Worm (Caenorhabditis elegans) whole organism, L1 larva: Measurements from ENCODE around the gene ceh-57.

Experiments used
- C16A3.4 ChIP-seq: fragments of 150-350 bp; optimal IDR thresholded peaks from 2 replicates; lab custom pipeline; 2014; ENCODE audit warnings: missing biosample characterization, missing genetic modification characterization
- C34B4.2 ChIP-seq: sonication (generic microtip); optimal IDR thresholded peaks from 2 replicates; lab custom pipeline; 2017; ENCODE audit warnings: mild to moderate bottlenecking, missing genetic modification characterization, missing compliant biosample characterization
- F16B12.6 ChIP-seq: fragments of 150-350 bp; optimal IDR thresholded peaks from 2 replicates; lab custom pipeline; 2014; ENCODE audit warnings: missing biosample characterization, missing genetic modification characterization
- aly-2 ChIP-seq: fragments of 150-350 bp; optimal IDR thresholded peaks from 2 replicates; lab custom pipeline; 2014; ENCODE audit warnings: missing biosample characterization, missing genetic modification characterization
- ama-1 ChIP-seq: fragments of 150-350 bp; optimal IDR thresholded peaks from 2 replicates; lab custom pipeline; 2014
- blmp-1 ChIP-seq: fragments of 150-350 bp; optimal IDR thresholded peaks from 2 replicates; lab custom pipeline; 2014; ENCODE audit warnings: missing biosample characterization, missing genetic modification characterization
- ceh-63 ChIP-seq: fragments of 200-800 bp; sonication (Bioruptor generic); optimal IDR thresholded peaks from 2 replicates; lab custom pipeline; 2018; ENCODE audit warnings: mild to moderate bottlenecking, missing genetic modification characterization, missing compliant biosample characterization
- ceh-8 ChIP-seq: fragments of 200-800 bp; sonication (Bioruptor generic); optimal IDR thresholded peaks from 2 replicates; lab custom pipeline; 2018; ENCODE audit warnings: mild to moderate bottlenecking, missing genetic modification characterization, moderate library complexity, missing compliant biosample characterization
- ces-1 ChIP-seq: fragments of 150-350 bp; optimal IDR thresholded peaks from 2 replicates; lab custom pipeline; 2014; ENCODE audit warnings: missing biosample characterization, missing genetic modification reagents, missing genetic modification characterization
- dsc-1 ChIP-seq: sonication (generic microtip); optimal IDR thresholded peaks from 2 replicates; lab custom pipeline; 2016; ENCODE audit warnings: mild to moderate bottlenecking, missing genetic modification characterization, missing compliant biosample characterization
- efl-1 ChIP-seq, 4 experiments: fragments of 150-350 bp; optimal IDR thresholded peaks in 3 of 4; peaks in 1 of 4; 1 replicate in 1 of 4; 2 replicates in 3 of 4; lab custom pipeline; 2014; ENCODE audit warnings: missing biosample characterization in 2 of 4, missing genetic modification characterization in 2 of 4, missing genetic modification reagents in 2 of 4
- efl-3 ChIP-seq: fragments of 200-800 bp; sonication (Bioruptor generic); optimal IDR thresholded peaks from 2 replicates; lab custom pipeline; 2018; ENCODE audit warnings: mild to moderate bottlenecking, missing genetic modification characterization, missing compliant biosample characterization
- egl-13 ChIP-seq: sonication (generic microtip); optimal IDR thresholded peaks from 2 replicates; lab custom pipeline; 2016; ENCODE audit warnings: missing genotype, missing genetic modification reagents, missing genetic modification characterization, missing compliant biosample characterization
- egl-27 ChIP-seq, 2 experiments: fragments of 150-350 bp in 1 of 2; sonication (generic microtip); optimal IDR thresholded peaks; 3 replicates each; lab custom pipeline; 2017 to 2018; ENCODE audit warnings: missing biosample characterization in 2 of 2, missing genetic modification characterization in 2 of 2, missing genetic modification reagents in 2 of 2
- elt-2 ChIP-seq: sonication (generic microtip); optimal IDR thresholded peaks from 2 replicates; lab custom pipeline; 2016; ENCODE audit warnings: missing genetic modification characterization, mild to moderate bottlenecking, inconsistent platforms, missing compliant biosample characterization, missing genetic modification reagents
- elt-3 ChIP-seq, 6 experiments: fragments of 150-350 bp in 1 of 6; sonication (generic microtip); optimal IDR thresholded peaks; 2 replicates each; lab custom pipeline; 2017 to 2018; ENCODE audit warnings: missing biosample characterization in 6 of 6, missing genetic modification characterization in 6 of 6, inconsistent platforms in 1 of 6
- fkh-8 ChIP-seq: sonication (generic microtip); optimal IDR thresholded peaks from 2 replicates; lab custom pipeline; 2016; ENCODE audit warnings: mild to moderate bottlenecking, missing genetic modification characterization, missing compliant biosample characterization
- fos-1 ChIP-seq: fragments of 150-350 bp; optimal IDR thresholded peaks from 2 replicates; lab custom pipeline; 2014; ENCODE audit warnings: missing biosample characterization, missing genetic modification characterization
- hlh-4 ChIP-seq: sonication (generic microtip); optimal IDR thresholded peaks from 2 replicates; lab custom pipeline; 2016; ENCODE audit warnings: mild to moderate bottlenecking, missing genetic modification characterization, missing compliant biosample characterization
- hpl-2 ChIP-seq: fragments of 150-350 bp; optimal IDR thresholded peaks from 2 replicates; lab custom pipeline; 2014; ENCODE audit warnings: missing biosample characterization, missing genetic modification reagents, missing genetic modification characterization
- irx-1 ChIP-seq: sonication (generic microtip); optimal IDR thresholded peaks from 2 replicates; lab custom pipeline; 2016; ENCODE audit warnings: missing genetic modification characterization, missing compliant biosample characterization
- isw-1 ChIP-seq: fragments of 200-800 bp; sonication (Bioruptor generic); IDR thresholded peaks from 2 replicates; pipeline ENCODE4 v1.3.6; 2022; ENCODE audit warnings: missing genetic modification characterization, missing compliant biosample characterization
- lin-13 ChIP-seq: fragments of 150-350 bp; optimal IDR thresholded peaks from 2 replicates; lab custom pipeline; 2014; ENCODE audit warnings: missing biosample characterization, missing genetic modification reagents, missing genetic modification characterization
- lin-14 ChIP-seq: fragments of 200-800 bp; sonication (Bioruptor generic); optimal IDR thresholded peaks from 2 replicates; lab custom pipeline; 2018; ENCODE audit warnings: mild to moderate bottlenecking, missing genetic modification characterization, moderate library complexity, missing compliant biosample characterization
- mab-9 ChIP-seq: fragments of 200-800 bp; sonication (Bioruptor generic); IDR thresholded peaks from 2 replicates; pipeline ENCODE4 v1.3.6; 2022; ENCODE audit warnings: missing genetic modification reagents, missing genetic modification characterization, missing compliant biosample characterization
- mdl-1 ChIP-seq, 2 experiments: fragments of 150-350 bp; optimal IDR thresholded peaks; 2 replicates each; lab custom pipeline; 2014 to 2017; ENCODE audit warnings: missing biosample characterization in 2 of 2, missing genetic modification characterization in 2 of 2, inconsistent platforms in 1 of 2
- mef-2 ChIP-seq: fragments of 150-350 bp; optimal IDR thresholded peaks from 2 replicates; lab custom pipeline; 2014; ENCODE audit warnings: missing biosample characterization, missing genetic modification characterization
- nhr-19 ChIP-seq: fragments of 200-800 bp; sonication (Bioruptor generic); conservative IDR thresholded peaks from 2 replicates; pipeline ENCODE4 v1.3.6; 2022; ENCODE audit warnings: missing genetic modification characterization, missing compliant biosample characterization
- nhr-28 ChIP-seq: fragments of 150-350 bp; optimal IDR thresholded peaks from 2 replicates; lab custom pipeline; 2014; ENCODE audit warnings: missing biosample characterization, missing genetic modification characterization
- nhr-47 ChIP-seq: sonication (generic microtip); optimal IDR thresholded peaks from 2 replicates; lab custom pipeline; 2016; ENCODE audit warnings: mild to moderate bottlenecking, missing genetic modification characterization, moderate library complexity, missing compliant biosample characterization
- nhr-71 ChIP-seq: sonication (generic microtip); optimal IDR thresholded peaks from 2 replicates; lab custom pipeline; 2016; ENCODE audit warnings: mild to moderate bottlenecking, missing genetic modification characterization, moderate library complexity, missing compliant biosample characterization
- nhr-77 ChIP-seq: fragments of 150-350 bp; optimal IDR thresholded peaks from 2 replicates; lab custom pipeline; 2014; ENCODE audit warnings: missing biosample characterization, missing genetic modification characterization
- nhr-90 ChIP-seq: sonication (generic microtip); optimal IDR thresholded peaks from 2 replicates; lab custom pipeline; 2016; ENCODE audit warnings: mild to moderate bottlenecking, missing genetic modification characterization, missing compliant biosample characterization; ENCODE audit not compliant: poor library complexity
- pag-3 ChIP-seq: sonication (generic microtip); optimal IDR thresholded peaks from 2 replicates; lab custom pipeline; 2017; ENCODE audit warnings: missing genetic modification characterization, mild to moderate bottlenecking, missing compliant biosample characterization, antibody characterized with exemption, borderline replicate concordance; ENCODE audit not compliant: insufficient read depth
- pax-3 ChIP-seq: fragments of 200-800 bp; sonication (Bioruptor generic); optimal IDR thresholded peaks from 2 replicates; lab custom pipeline; 2018; ENCODE audit warnings: mild to moderate bottlenecking, missing genetic modification characterization, moderate library complexity, missing compliant biosample characterization
- pqm-1 ChIP-seq: sonication (generic microtip); optimal IDR thresholded peaks from 3 replicates; lab custom pipeline; 2017; ENCODE audit warnings: missing biosample characterization, missing genetic modification characterization
- skn-1 ChIP-seq: fragments of 150-350 bp; optimal IDR thresholded peaks from 2 replicates; lab custom pipeline; 2014; ENCODE audit warnings: missing biosample characterization, missing genetic modification characterization
- snpc-4 ChIP-seq: fragments of 150-350 bp; optimal IDR thresholded peaks from 2 replicates; lab custom pipeline; 2014; ENCODE audit warnings: missing biosample characterization, missing genetic modification characterization
- sptf-1 ChIP-seq: fragments of 150-350 bp; optimal IDR thresholded peaks from 2 replicates; lab custom pipeline; 2014; ENCODE audit warnings: missing biosample characterization, missing genetic modification characterization
- swsn-7 ChIP-seq: sonication (generic microtip); optimal IDR thresholded peaks from 2 replicates; lab custom pipeline; 2016; ENCODE audit warnings: missing genetic modification characterization, missing compliant biosample characterization
- unc-130 ChIP-seq: fragments of 150-350 bp; optimal IDR thresholded peaks from 2 replicates; lab custom pipeline; 2017; ENCODE audit warnings: missing biosample characterization, missing genetic modification characterization, inconsistent platforms
- unc-30 ChIP-seq: sonication (generic microtip); optimal IDR thresholded peaks from 2 replicates; lab custom pipeline; 2017; ENCODE audit warnings: missing biosample characterization, missing genetic modification characterization
- unc-86 ChIP-seq: sonication (generic microtip); optimal IDR thresholded peaks from 2 replicates; lab custom pipeline; 2016; ENCODE audit warnings: missing genetic modification characterization, missing compliant biosample characterization
- vab-15 ChIP-seq: sonication (generic microtip); optimal IDR thresholded peaks from 2 replicates; lab custom pipeline; 2017; ENCODE audit warnings: missing genotype, mild to moderate bottlenecking, missing genetic modification characterization, missing compliant biosample characterization
- xbp-1 ChIP-seq: sonication (generic microtip); optimal IDR thresholded peaks from 2 replicates; lab custom pipeline; 2016; ENCODE audit warnings: missing genetic modification characterization, missing compliant biosample characterization
- zag-1 ChIP-seq: fragments of 150-350 bp; optimal IDR thresholded peaks from 2 replicates; lab custom pipeline; 2014; ENCODE audit warnings: missing biosample characterization, missing genetic modification characterization
- zip-4 ChIP-seq: fragments of 200-800 bp; sonication (Bioruptor generic); optimal IDR thresholded peaks from 2 replicates; lab custom pipeline; 2018; ENCODE audit warnings: mild to moderate bottlenecking, missing genetic modification characterization, moderate library complexity, missing compliant biosample characterization
- ztf-11 ChIP-seq, 2 experiments: sonication (generic microtip); optimal IDR thresholded peaks; 2 replicates each; lab custom pipeline; 2016 to 2017; ENCODE audit warnings: missing genetic modification characterization in 2 of 2, missing biosample characterization in 1 of 2, missing compliant biosample characterization in 1 of 2
- ztf-4 ChIP-seq: fragments of 150-350 bp; optimal IDR thresholded peaks from 2 replicates; lab custom pipeline; 2014; ENCODE audit warnings: missing biosample characterization, missing genetic modification characterization

Gene ceh-57

ce11 chrII:10367202-10367601 is at the start of gene ceh-57:
ceh-57 (minus strand) TSS chrII:10367296.
- TF ChIP-seq lin-14 (GFP tag; lab: Kevin White, UChicago) (no peak), fkh-8 (tag; lab: Kevin White, UChicago) (peak; percentile 53), zip-4 (GFP tag; lab: Kevin White, UChicago) (no peak), nhr-71 (no peak), nhr-47 (tag; lab: Kevin White, UChicago) (peak; percentile 5), unc-130 (no peak), lin-13 (GFP tag; lab: Kevin White, UChicago) (no peak), dsc-1 (tag; lab: Kevin White, UChicago) (peak; percentile 64), xbp-1 (tag; lab: Kevin White, UChicago) (no peak), fos-1 (tag; lab: Kevin White, UChicago) (no peak)

- TF ChIP-seq lin-14 (GFP tag; lab: Kevin White, UChicago) = no peak
- TF ChIP-seq hpl-2 = no peak
- TF ChIP-seq mef-2 (tag; lab: Kevin White, UChicago) = no peak
- no peak for TF ChIP-seq nhr-77 (tag; lab: Kevin White, UChicago)
- no peak for TF ChIP-seq ceh-8
- peak; percentile 5 for TF ChIP-seq C16A3.4 (tag; lab: Kevin White, UChicago)
- no peak for TF ChIP-seq mab-9 (GFP tag; lab: Robert Waterston, UW)
- TF ChIP-seq nhr-90 (tag; lab: Kevin White, UChicago) = no peak
- no peak for TF ChIP-seq unc-130
- TF ChIP-seq isw-1 (GFP tag; lab: Robert Waterston, UW) = no peak
- no peak for TF ChIP-seq ces-1 (GFP tag; lab: Kevin White, UChicago)
- TF ChIP-seq zip-4 (GFP tag; lab: Kevin White, UChicago) = no peak
- no peak for TF ChIP-seq elt-2 (tag; lab: Kevin White, UChicago)
- no peak for TF ChIP-seq nhr-28
- no peak for TF ChIP-seq ceh-63
- TF ChIP-seq zag-1 (tag; lab: Kevin White, UChicago) = no peak
- TF ChIP-seq ztf-11 (tag; optimal IDR thresholded peaks at IDR 0.05; lab: Kevin White, UChicago) = no peak
- TF ChIP-seq snpc-4 (tag; lab: Kevin White, UChicago) = no peak
- TF ChIP-seq ztf-4 (tag; lab: Kevin White, UChicago) = no peak
- peak; percentile 21 for TF ChIP-seq nhr-71
- TF ChIP-seq blmp-1 (tag; lab: Kevin White, UChicago) = peak; percentile 42
- TF ChIP-seq efl-1 (optimal IDR thresholded peaks at IDR 0.05; lab: Kevin White, UChicago) = peak in 1 of 2 experiments; percentile 44
- TF ChIP-seq efl-1 (GFP tag; optimal IDR thresholded peaks at IDR 0.05 in 1 of 2; lab: Kevin White, UChicago) = peak in 1 of 2 experiments; percentile 50
- TF ChIP-seq C34B4.2 (tag; lab: Kevin White, UChicago) = no peak
- no peak for TF ChIP-seq pax-3
- TF ChIP-seq swsn-7 = no peak
- peak; percentile 75 for TF ChIP-seq F16B12.6 (tag; lab: Kevin White, UChicago)
- TF ChIP-seq sptf-1 = no peak
- no peak for TF ChIP-seq xbp-1 (tag; lab: Kevin White, UChicago)
- TF ChIP-seq vab-15 (tag; lab: Kevin White, UChicago) = no peak
- TF ChIP-seq egl-27 (tag; optimal IDR thresholded peaks at IDR 0.05; lab: Kevin White, UChicago) = no peak
- TF ChIP-seq nhr-19 (GFP tag; lab: Robert Waterston, UW) = no peak
- TF ChIP-seq fkh-8 (tag; lab: Kevin White, UChicago) = no peak
- TF ChIP-seq pag-3 = no peak
- TF ChIP-seq egl-13 (tag; lab: Kevin White, UChicago) = no peak
- no peak for TF ChIP-seq irx-1
- TF ChIP-seq dsc-1 (tag; lab: Kevin White, UChicago) = no peak
- no peak for TF ChIP-seq fos-1 (tag; lab: Kevin White, UChicago)
- TF ChIP-seq skn-1 (tag; lab: Kevin White, UChicago) = no peak
- TF ChIP-seq unc-86 (tag; lab: Kevin White, UChicago) = no peak
- TF ChIP-seq ama-1 = no peak
- TF ChIP-seq pqm-1 = no peak
- TF ChIP-seq mdl-1 (tag; optimal IDR thresholded peaks at IDR 0.05; lab: Kevin White, UChicago) = no peak
- no peak for TF ChIP-seq aly-2 (tag; lab: Kevin White, UChicago)
- TF ChIP-seq efl-3 = no peak
- TF ChIP-seq elt-3 (tag; optimal IDR thresholded peaks at IDR 0.05; lab: Kevin White, UChicago) = no peak
- no peak for TF ChIP-seq hlh-4 (tag; lab: Kevin White, UChicago)
- TF ChIP-seq unc-30 = no peak
Measured at ce11 chrII:10416332-10416863, 49.3 kb upstream of the ceh-57 start, which contains the start of gene eif-2A. eif-2A (plus strand) TSS chrII:10416800.
